Worm (Caenorhabditis elegans): ENCODE data around the gene twk-36.

ce11 chrV:17746959-17747358, at the start of gene twk-36:
- TF ChIP-seq snpc-4 (tag; optimal IDR thresholded peaks at IDR 0.05) (no peak), nhr-76 (tag; optimal IDR thresholded peaks at IDR 0.05) (no peak), aly-2 (tag; optimal IDR thresholded peaks at IDR 0.05) (no peak), nhr-77 (tag; optimal IDR thresholded peaks at IDR 0.05) (no peak), nhr-11 (tag; optimal IDR thresholded peaks at IDR 0.05) (no peak)
